Fruit fly (Drosophila melanogaster): ENCODE data around the gene CG7453.

CG7453 gene

DNA sequence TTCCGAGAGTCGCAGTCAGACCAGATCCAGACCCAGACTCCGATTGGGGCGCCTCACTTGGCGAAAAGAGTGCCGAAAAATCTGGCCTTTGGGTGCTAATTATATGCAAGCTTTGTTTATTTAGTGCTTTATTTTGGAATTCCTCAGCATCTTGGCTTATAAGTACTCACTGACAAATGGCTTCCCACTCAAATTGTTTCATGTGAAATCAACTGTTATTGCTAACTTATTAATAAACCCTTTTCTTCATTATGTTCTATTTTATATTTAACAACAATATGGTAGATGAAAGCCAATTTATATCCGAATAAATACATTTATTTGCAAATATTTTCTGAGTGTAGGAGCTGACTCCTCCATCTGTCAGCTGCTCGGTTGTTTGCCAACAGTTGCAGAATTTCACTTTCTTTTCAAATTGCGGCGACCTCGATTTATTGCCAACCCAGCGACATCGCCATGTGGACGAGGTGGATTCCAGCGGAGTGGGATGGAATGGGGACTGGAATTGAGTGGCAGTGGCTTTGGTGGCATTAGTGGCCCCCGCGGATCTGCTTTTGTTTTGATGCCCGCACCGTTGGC is 50.0 kb downstream of the CG7453 start:
- no peak for TF ChIP-seq noc (tag; optimal IDR thresholded peaks at IDR 0.05)
